Worm (Caenorhabditis elegans) whole organism, L3 larva: ENCODE data around the gene ZK370.6.

Source experiments
- R02D3.7 ChIP-seq: fragments of 150-350 bp; optimal IDR thresholded peaks from 2 replicates; lab custom pipeline; 2014; ENCODE audit warnings: missing biosample characterization, missing genetic modification characterization
- aly-2 ChIP-seq: fragments of 150-350 bp; optimal IDR thresholded peaks from 2 replicates; lab custom pipeline; 2014; ENCODE audit warnings: missing biosample characterization, missing genetic modification characterization
- ama-1 ChIP-seq: fragments of 150-350 bp; optimal IDR thresholded peaks from 2 replicates; lab custom pipeline; 2018
- ceh-16 ChIP-seq: sonication (generic microtip); optimal IDR thresholded peaks from 2 replicates; lab custom pipeline; 2017; ENCODE audit warnings: missing biosample characterization, missing genetic modification characterization
- ceh-28 ChIP-seq: fragments of 150-350 bp; optimal IDR thresholded peaks from 2 replicates; lab custom pipeline; 2014; ENCODE audit warnings: missing biosample characterization, missing genetic modification reagents, missing genetic modification characterization
- ceh-82 ChIP-seq: fragments of 150-350 bp; optimal IDR thresholded peaks from 2 replicates; lab custom pipeline; 2014; ENCODE audit warnings: missing biosample characterization, missing genetic modification characterization
- ceh-9 ChIP-seq: sonication (generic microtip); optimal IDR thresholded peaks from 2 replicates; lab custom pipeline; 2018; ENCODE audit warnings: missing biosample characterization, missing genetic modification characterization
- egl-27 ChIP-seq: sonication (generic microtip); optimal IDR thresholded peaks from 4 replicates; lab custom pipeline; 2017; ENCODE audit warnings: missing biosample characterization, missing genetic modification reagents, missing genetic modification characterization
- egl-5 ChIP-seq: fragments of 150-350 bp; optimal IDR thresholded peaks from 2 replicates; lab custom pipeline; 2017; ENCODE audit warnings: missing biosample characterization, missing genetic modification reagents, missing genetic modification characterization, inconsistent platforms
- elt-1 ChIP-seq: fragments of 150-350 bp; optimal IDR thresholded peaks from 2 replicates; lab custom pipeline; 2014; ENCODE audit warnings: missing biosample characterization, missing genetic modification characterization
- elt-2 ChIP-seq: sonication (generic microtip); optimal IDR thresholded peaks from 2 replicates; lab custom pipeline; 2016; ENCODE audit warnings: missing genetic modification reagents, mild to moderate bottlenecking, missing genetic modification characterization, missing compliant biosample characterization
- elt-3 ChIP-seq, 3 experiments: fragments of 150-350 bp in 1 of 3; sonication (generic microtip) in 2 of 3; optimal IDR thresholded peaks; 2 replicates in 2 of 3; 4 replicates in 1 of 3; lab custom pipeline; 2014 to 2017; ENCODE audit warnings: missing biosample characterization in 3 of 3, missing genetic modification characterization in 3 of 3
- eor-1 ChIP-seq, 2 experiments: fragments of 150-350 bp; optimal IDR thresholded peaks; 2 replicates each; lab custom pipeline; 2014 to 2018; ENCODE audit warnings: missing biosample characterization in 2 of 2, missing genetic modification characterization in 2 of 2
- fkh-10 ChIP-seq: sonication (generic microtip); optimal IDR thresholded peaks from 2 replicates; lab custom pipeline; 2017; ENCODE audit warnings: missing biosample characterization, missing genetic modification reagents, missing genetic modification characterization
- fkh-2 ChIP-seq: fragments of 150-350 bp; optimal IDR thresholded peaks from 2 replicates; lab custom pipeline; 2014; ENCODE audit warnings: missing biosample characterization, missing genetic modification reagents, missing genetic modification characterization
- fos-1 ChIP-seq: fragments of 150-350 bp; optimal IDR thresholded peaks from 2 replicates; lab custom pipeline; 2014; ENCODE audit warnings: missing biosample characterization, missing genetic modification characterization
- jun-1 ChIP-seq: fragments of 150-350 bp; optimal IDR thresholded peaks from 2 replicates; lab custom pipeline; 2014; ENCODE audit warnings: missing biosample characterization, missing genetic modification reagents, missing genetic modification characterization
- lin-39 ChIP-seq: fragments of 150-350 bp; optimal IDR thresholded peaks from 2 replicates; lab custom pipeline; 2018; ENCODE audit warnings: missing biosample characterization, missing genetic modification reagents, missing genetic modification characterization
- lsy-12 ChIP-seq: sonication (generic microtip); optimal IDR thresholded peaks from 2 replicates; lab custom pipeline; 2016; ENCODE audit warnings: mild to moderate bottlenecking, missing genetic modification characterization, missing compliant biosample characterization
- mdl-1 ChIP-seq: fragments of 150-350 bp; optimal IDR thresholded peaks from 2 replicates; lab custom pipeline; 2014; ENCODE audit warnings: missing biosample characterization, missing genetic modification characterization
- nfya-1 ChIP-seq: sonication (generic microtip); optimal IDR thresholded peaks from 2 replicates; lab custom pipeline; 2017; ENCODE audit warnings: missing genetic modification characterization, mild to moderate bottlenecking, missing compliant biosample characterization, antibody characterized with exemption, moderate library complexity; ENCODE audit not compliant: insufficient read depth
- nhr-11 ChIP-seq: fragments of 150-350 bp; optimal IDR thresholded peaks from 2 replicates; lab custom pipeline; 2014; ENCODE audit warnings: missing biosample characterization, missing genetic modification characterization
- nhr-12 ChIP-seq: fragments of 150-350 bp; optimal IDR thresholded peaks from 2 replicates; lab custom pipeline; 2014; ENCODE audit warnings: missing biosample characterization, missing genetic modification characterization
- nhr-23 ChIP-seq: fragments of 150-350 bp; optimal IDR thresholded peaks from 2 replicates; lab custom pipeline; 2014; ENCODE audit warnings: missing biosample characterization, missing genetic modification reagents, missing genetic modification characterization
- nhr-237 ChIP-seq: fragments of 150-350 bp; optimal IDR thresholded peaks from 2 replicates; lab custom pipeline; 2014; ENCODE audit warnings: missing biosample characterization, missing genetic modification characterization
- nhr-28 ChIP-seq: fragments of 150-350 bp; optimal IDR thresholded peaks from 2 replicates; lab custom pipeline; 2014; ENCODE audit warnings: missing biosample characterization, missing genetic modification characterization
- nhr-43 ChIP-seq: sonication (generic microtip); optimal IDR thresholded peaks from 2 replicates; lab custom pipeline; 2016; ENCODE audit warnings: mild to moderate bottlenecking, missing genetic modification characterization, missing compliant biosample characterization; ENCODE audit not compliant: poor library complexity, severe bottlenecking
- nhr-67 ChIP-seq: fragments of 150-350 bp; optimal IDR thresholded peaks from 2 replicates; lab custom pipeline; 2014; ENCODE audit warnings: missing biosample characterization, missing genetic modification characterization
- nhr-76 ChIP-seq: fragments of 150-350 bp; sonication (generic microtip); optimal IDR thresholded peaks from 5 replicates; lab custom pipeline; 2014; ENCODE audit warnings: missing biosample characterization, missing genetic modification characterization
- sea-2 ChIP-seq: fragments of 150-350 bp; sonication (generic microtip); optimal IDR thresholded peaks from 4 replicates; lab custom pipeline; 2014; ENCODE audit warnings: missing biosample characterization, missing genetic modification reagents, missing genetic modification characterization
- skn-1 ChIP-seq: fragments of 150-350 bp; optimal IDR thresholded peaks from 2 replicates; lab custom pipeline; 2014; ENCODE audit warnings: missing biosample characterization, missing genetic modification characterization
- snpc-4 ChIP-seq: fragments of 150-350 bp; optimal IDR thresholded peaks from 2 replicates; lab custom pipeline; 2014; ENCODE audit warnings: missing biosample characterization, missing genetic modification characterization
- tbx-2 ChIP-seq: sonication (generic microtip); optimal IDR thresholded peaks from 2 replicates; lab custom pipeline; 2016; ENCODE audit warnings: mild to moderate bottlenecking, missing genetic modification characterization, missing compliant biosample characterization
- zag-1 ChIP-seq: fragments of 150-350 bp; optimal IDR thresholded peaks from 2 replicates; lab custom pipeline; 2014; ENCODE audit warnings: missing biosample characterization, missing genetic modification characterization
- ztf-11 ChIP-seq: fragments of 150-350 bp; optimal IDR thresholded peaks from 2 replicates; lab custom pipeline; 2014; ENCODE audit warnings: missing biosample characterization, missing genetic modification characterization

Gene ZK370.6

ce11 chrIII:8773375-8773774 is 29.7 kb upstream of the ZK370.6 start:
- TF ChIP-seq jun-1 (no peak), nhr-237 (no peak), lsy-12 (no peak), ceh-28 (tag; lab: Kevin White, UChicago) (no peak), mdl-1 (tag; lab: Kevin White, UChicago) (no peak), nhr-28 (tag; lab: Kevin White, UChicago) (no peak), skn-1 (tag; lab: Kevin White, UChicago) (no peak), snpc-4 (no peak), elt-1 (tag; lab: Kevin White, UChicago) (no peak), ztf-11 (tag; lab: Kevin White, UChicago) (no peak), elt-3 (tag; optimal IDR thresholded peaks at IDR 0.05; lab: Kevin White, UChicago) (no peak), R02D3.7 (tag; lab: Kevin White, UChicago) (no peak), fkh-2 (tag; lab: Kevin White, UChicago) (no peak), nhr-11 (no peak), sea-2 (GFP tag; lab: Kevin White, UChicago) (no peak), nhr-23 (tag; lab: Kevin White, UChicago) (no peak), elt-2 (no peak), nhr-43 (tag; lab: Kevin White, UChicago) (no peak), zag-1 (tag; lab: Kevin White, UChicago) (no peak)
- TF ChIP-seq, all 47 proteins: peak for 0

ce11 chrIII:8772428-8773027 is 28.9 kb upstream of the ZK370.6 start:
- TF ChIP-seq ceh-16 (tag; lab: Kevin White, UChicago) (no peak), ama-1 (no peak), egl-5 (tag; lab: Kevin White, UChicago) (peak; percentile 9), nhr-23 (tag; lab: Kevin White, UChicago) (no peak), elt-2 (peak; percentile 11)

- TF ChIP-seq ama-1 = no peak
- TF ChIP-seq fkh-10 (GFP tag; lab: Kevin White, UChicago) = no peak
- TF ChIP-seq lin-39 (tag; lab: Kevin White, UChicago) = no peak
- no peak for TF ChIP-seq nhr-67
- TF ChIP-seq aly-2 (tag; lab: Kevin White, UChicago) = no peak
- no peak for TF ChIP-seq fkh-2 (tag; lab: Kevin White, UChicago)
- no peak for TF ChIP-seq nfya-1 (tag; lab: Kevin White, UChicago)
- TF ChIP-seq nhr-43 (tag; lab: Kevin White, UChicago) = no peak
- no peak for TF ChIP-seq nhr-76 (tag; lab: Kevin White, UChicago)
- TF ChIP-seq egl-5 (tag; lab: Kevin White, UChicago) = no peak
- no peak for TF ChIP-seq ceh-9 (tag; lab: Kevin White, UChicago)
- TF ChIP-seq nhr-11 = no peak
- no peak for TF ChIP-seq R02D3.7 (tag; lab: Kevin White, UChicago)
- TF ChIP-seq jun-1 = no peak
- no peak for TF ChIP-seq nhr-23 (tag; lab: Kevin White, UChicago)
- no peak for TF ChIP-seq fos-1 (tag; lab: Kevin White, UChicago)
- TF ChIP-seq egl-27 = no peak
- no peak for TF ChIP-seq tbx-2 (tag; lab: Kevin White, UChicago)
- TF ChIP-seq lsy-12 = no peak
- TF ChIP-seq eor-1 (tag; optimal IDR thresholded peaks at IDR 0.05; lab: Kevin White, UChicago) = no peak
These were observed 28.2 kb upstream of the ZK370.6 start, which contains the start of gene K02D10.3 for ce11 chrIII:8771851-8772250. K02D10.3 (minus strand) TSS chrIII:8771951.

ce11 chrIII:8771162-8771561 is 27.5 kb upstream of the ZK370.6 start, which contains the start of gene K02D10.2:
K02D10.2 (minus strand) TSS chrIII:8771262.
- TF ChIP-seq zag-1 (tag; lab: Kevin White, UChicago) (no peak), fkh-2 (tag; lab: Kevin White, UChicago) (no peak), nhr-76 (tag; lab: Kevin White, UChicago) (no peak), R02D3.7 (tag; lab: Kevin White, UChicago) (no peak), jun-1 (no peak), ceh-82 (no peak), ztf-11 (tag; lab: Kevin White, UChicago) (no peak), ceh-9 (tag; lab: Kevin White, UChicago) (no peak), elt-2 (no peak), nhr-12 (no peak)
- TF ChIP-seq, all 47 proteins: peak for 0
